Worm (Caenorhabditis elegans) whole organism, L4 larva: Measurements from ENCODE around the gene F22H10.11.

ENCODE experiments used
- D1046.2 ChIP-seq: fragments of 200-800 bp; sonication (Bioruptor generic); IDR thresholded peaks from 2 replicates; pipeline ENCODE4 v1.3.6; 2022; ENCODE audit warnings: missing genetic modification characterization, missing compliant biosample characterization
- F10B5.3 ChIP-seq: sonication (generic microtip); optimal IDR thresholded peaks from 2 replicates; lab custom pipeline; 2016; ENCODE audit warnings: mild to moderate bottlenecking, missing genetic modification characterization, missing compliant biosample characterization
- F37D6.2 ChIP-seq: sonication (generic microtip); optimal IDR thresholded peaks from 2 replicates; lab custom pipeline; 2016; ENCODE audit warnings: mild to moderate bottlenecking, missing genetic modification characterization, missing compliant biosample characterization
- F44E2.7 ChIP-seq: fragments of 200-800 bp; sonication (Bioruptor generic); IDR thresholded peaks from 2 replicates; pipeline ENCODE4 v2.1.2; 2022; ENCODE audit warnings: missing genetic modification characterization, missing compliant biosample characterization
- F49E8.2 ChIP-seq: sonication (generic microtip); optimal IDR thresholded peaks from 2 replicates; lab custom pipeline; 2016; ENCODE audit warnings: missing compliant biosample characterization, mild to moderate bottlenecking, missing genetic modification characterization, borderline replicate concordance
- T20F7.1 ChIP-seq: fragments of 200-800 bp; sonication (Bioruptor generic); optimal IDR thresholded peaks from 2 replicates; lab custom pipeline; 2018; ENCODE audit warnings: mild to moderate bottlenecking, missing genetic modification characterization, missing compliant biosample characterization
- Y105C5A.15 ChIP-seq: fragments of 200-800 bp; sonication (Bioruptor generic); IDR thresholded peaks from 2 replicates; pipeline ENCODE4 v1.3.6; 2022; ENCODE audit warnings: missing genetic modification characterization, missing compliant biosample characterization
- ZK337.2 ChIP-seq: fragments of 200-800 bp; sonication (Bioruptor generic); IDR thresholded peaks from 2 replicates; pipeline ENCODE4 v1.3.6; 2022; ENCODE audit warnings: missing genetic modification reagents, missing genetic modification characterization, missing compliant biosample characterization
- aly-2 ChIP-seq: sonication (generic microtip); optimal IDR thresholded peaks from 2 replicates; lab custom pipeline; 2018; ENCODE audit warnings: missing biosample characterization, missing genetic modification characterization
- ceh-20 ChIP-seq: fragments of 200-800 bp; sonication (Bioruptor generic); IDR thresholded peaks from 2 replicates; pipeline ENCODE4 v1.3.6; 2022; ENCODE audit warnings: missing genetic modification reagents, missing genetic modification characterization, missing compliant biosample characterization
- ceh-62 ChIP-seq: sonication (generic microtip); optimal IDR thresholded peaks from 2 replicates; lab custom pipeline; 2017; ENCODE audit warnings: missing biosample characterization, missing genetic modification characterization
- ctbp-1 ChIP-seq: fragments of 200-800 bp; sonication (Bioruptor generic); IDR thresholded peaks from 2 replicates; pipeline ENCODE4 v1.3.6; 2022; ENCODE audit warnings: missing genetic modification reagents, missing genetic modification characterization, missing compliant biosample characterization
- daf-16 ChIP-seq, 3 experiments: sonication (generic microtip); optimal IDR thresholded peaks; 2 replicates each; lab custom pipeline; 2016 to 2017; ENCODE audit warnings: missing genetic modification characterization in 3 of 3, missing genetic modification reagents in 3 of 3, mild to moderate bottlenecking in 2 of 3, missing compliant biosample characterization in 2 of 3, missing biosample characterization in 1 of 3, moderate library complexity in 1 of 3
- daf-8 ChIP-seq: fragments of 200-800 bp; sonication (Bioruptor generic); IDR thresholded peaks from 2 replicates; pipeline ENCODE4 v1.3.6; 2022; ENCODE audit warnings: missing genetic modification characterization, missing compliant biosample characterization
- dmd-6 ChIP-seq: fragments of 200-800 bp; sonication (Bioruptor generic); IDR thresholded peaks from 2 replicates; pipeline ENCODE4 v1.3.6; 2022; ENCODE audit warnings: missing genetic modification reagents, missing genetic modification characterization, missing compliant biosample characterization
- dmd-8 ChIP-seq: fragments of 200-800 bp; sonication (Bioruptor generic); IDR thresholded peaks from 2 replicates; pipeline ENCODE4 v1.3.6; 2022; ENCODE audit warnings: missing genetic modification characterization, missing compliant biosample characterization
- dpl-1 ChIP-seq: fragments of 150-350 bp; optimal IDR thresholded peaks from 2 replicates; lab custom pipeline; 2014; ENCODE audit warnings: missing biosample characterization, missing genetic modification reagents, missing genetic modification characterization
- duxl-1 ChIP-seq: sonication (generic microtip); optimal IDR thresholded peaks from 2 replicates; lab custom pipeline; 2016; ENCODE audit warnings: mild to moderate bottlenecking, missing genetic modification characterization, moderate library complexity, missing compliant biosample characterization; ENCODE audit not compliant: poor library complexity
- dve-1 ChIP-seq: sonication (generic microtip); optimal IDR thresholded peaks from 2 replicates; lab custom pipeline; 2017; ENCODE audit warnings: antibody characterized with exemption, mild to moderate bottlenecking, missing genetic modification characterization, missing compliant biosample characterization; ENCODE audit not compliant: insufficient read depth
- egl-43 ChIP-seq: fragments of 200-800 bp; sonication (Bioruptor generic); IDR thresholded peaks from 2 replicates; pipeline ENCODE4 v1.3.6; 2022; ENCODE audit warnings: missing genetic modification reagents, missing genetic modification characterization, missing compliant biosample characterization
- gei-8 ChIP-seq: fragments of 200-800 bp; sonication (Bioruptor generic); optimal IDR thresholded peaks from 2 replicates; lab custom pipeline; 2018; ENCODE audit warnings: mild to moderate bottlenecking, missing genetic modification characterization, missing compliant biosample characterization
- hif-1 ChIP-seq, 2 experiments: sonication (generic microtip); optimal IDR thresholded peaks; 2 replicates each; lab custom pipeline; 2016 to 2017; ENCODE audit warnings: missing compliant biosample characterization in 2 of 2, missing genetic modification characterization in 2 of 2, missing genetic modification reagents in 2 of 2, missing genotype in 2 of 2, mild to moderate bottlenecking in 1 of 2
- hlh-11 ChIP-seq: fragments of 200-800 bp; sonication (Bioruptor generic); optimal IDR thresholded peaks from 2 replicates; lab custom pipeline; 2018; ENCODE audit warnings: mild to moderate bottlenecking, missing genetic modification characterization, missing compliant biosample characterization
- hlh-30 ChIP-seq: sonication (generic microtip); optimal IDR thresholded peaks from 2 replicates; lab custom pipeline; 2017; ENCODE audit warnings: antibody characterized with exemption, mild to moderate bottlenecking, missing genetic modification characterization, missing compliant biosample characterization; ENCODE audit not compliant: insufficient read depth
- jun-1 ChIP-seq: fragments of 150-350 bp; optimal IDR thresholded peaks from 2 replicates; lab custom pipeline; 2014; ENCODE audit warnings: missing biosample characterization, missing genetic modification reagents, missing genetic modification characterization
- lin-1 ChIP-seq: fragments of 200-800 bp; sonication (Bioruptor generic); IDR thresholded peaks from 2 replicates; pipeline ENCODE4 v1.3.6; 2022; ENCODE audit warnings: missing genetic modification reagents, missing genetic modification characterization, missing compliant biosample characterization
- lin-15B ChIP-seq: fragments of 150-350 bp; sonication (generic microtip); optimal IDR thresholded peaks from 3 replicates; lab custom pipeline; 2014; ENCODE audit warnings: missing biosample characterization, missing genetic modification characterization
- lin-38 ChIP-seq: fragments of 200-800 bp; sonication (Bioruptor generic); IDR thresholded peaks from 2 replicates; pipeline ENCODE4 v1.3.6; 2022; ENCODE audit warnings: missing genetic modification reagents, missing genetic modification characterization, missing compliant biosample characterization
- mep-1 ChIP-seq: fragments of 150-350 bp; sonication (generic microtip); optimal IDR thresholded peaks from 3 replicates; lab custom pipeline; 2014; ENCODE audit warnings: missing biosample characterization, missing genetic modification characterization
- mxl-3 ChIP-seq: fragments of 200-800 bp; sonication (Bioruptor generic); optimal IDR thresholded peaks from 2 replicates; lab custom pipeline; 2018; ENCODE audit warnings: mild to moderate bottlenecking, missing genetic modification characterization, missing compliant biosample characterization
- nhr-237 ChIP-seq: sonication (generic microtip); optimal IDR thresholded peaks from 2 replicates; lab custom pipeline; 2017; ENCODE audit warnings: missing biosample characterization, missing genetic modification characterization
- nhr-28 ChIP-seq: fragments of 150-350 bp; optimal IDR thresholded peaks from 2 replicates; lab custom pipeline; 2014; ENCODE audit warnings: missing biosample characterization, missing genetic modification characterization
- nhr-42 ChIP-seq: fragments of 200-800 bp; sonication (Bioruptor generic); IDR thresholded peaks from 2 replicates; pipeline ENCODE4 v1.3.6; 2022; ENCODE audit warnings: missing genetic modification characterization, missing compliant biosample characterization
- nhr-48 ChIP-seq: sonication (generic microtip); optimal IDR thresholded peaks from 2 replicates; lab custom pipeline; 2016; ENCODE audit warnings: mild to moderate bottlenecking, missing genetic modification characterization, missing compliant biosample characterization
- nhr-76 ChIP-seq: fragments of 150-350 bp; optimal IDR thresholded peaks from 2 replicates; lab custom pipeline; 2014; ENCODE audit warnings: missing biosample characterization, missing genetic modification characterization
- nhr-77 ChIP-seq: fragments of 150-350 bp; optimal IDR thresholded peaks from 2 replicates; lab custom pipeline; 2014; ENCODE audit warnings: missing biosample characterization, missing genetic modification characterization
- pha-4 ChIP-seq, 2 experiments: fragments of 150-350 bp in 1 of 2; fragments of 200-800 bp in 1 of 2; sonication (Bioruptor generic) in 1 of 2; IDR thresholded peaks in 1 of 2; optimal IDR thresholded peaks in 1 of 2; 2 replicates each; pipeline versions ENCODE4 v1.3.6 to Lab custom; 2014 to 2022; ENCODE audit warnings: missing genetic modification characterization in 2 of 2, missing genetic modification reagents in 2 of 2, missing biosample characterization in 1 of 2, missing compliant biosample characterization in 1 of 2
- pqm-1 ChIP-seq: sonication (generic microtip); optimal IDR thresholded peaks from 2 replicates; lab custom pipeline; 2017; ENCODE audit warnings: missing biosample characterization, missing genetic modification characterization
- saeg-2 ChIP-seq: fragments of 200-800 bp; sonication (Bioruptor generic); IDR thresholded peaks from 2 replicates; pipeline ENCODE4 v1.3.6; 2022; ENCODE audit warnings: missing genetic modification reagents, missing genetic modification characterization, missing compliant biosample characterization
- sdz-12 ChIP-seq: fragments of 200-800 bp; sonication (Bioruptor generic); optimal IDR thresholded peaks from 2 replicates; lab custom pipeline; 2018; ENCODE audit warnings: mild to moderate bottlenecking, missing genetic modification characterization, missing compliant biosample characterization
- skn-1 ChIP-seq: fragments of 150-350 bp; optimal IDR thresholded peaks from 2 replicates; lab custom pipeline; 2014; ENCODE audit warnings: missing biosample characterization, missing genetic modification characterization
- snpc-1.2 ChIP-seq: fragments of 200-800 bp; sonication (Bioruptor generic); IDR thresholded peaks from 2 replicates; pipeline ENCODE4 v1.3.6; 2022; ENCODE audit warnings: missing genetic modification reagents, missing genetic modification characterization, missing compliant biosample characterization
- snpc-4 ChIP-seq: fragments of 150-350 bp; optimal IDR thresholded peaks from 2 replicates; lab custom pipeline; 2014; ENCODE audit warnings: missing biosample characterization, missing genetic modification characterization
- tra-1 ChIP-seq: fragments of 200-800 bp; sonication (Bioruptor generic); IDR thresholded peaks from 2 replicates; pipeline ENCODE4 v1.3.6; 2022; ENCODE audit warnings: missing genetic modification reagents, missing genetic modification characterization, missing compliant biosample characterization
- vab-7 ChIP-seq: fragments of 200-800 bp; sonication (Bioruptor generic); IDR thresholded peaks from 2 replicates; pipeline ENCODE4 v1.3.6; 2022; ENCODE audit warnings: missing genetic modification reagents, missing genetic modification characterization, missing compliant biosample characterization
- zag-1 ChIP-seq: fragments of 150-350 bp; optimal IDR thresholded peaks from 2 replicates; lab custom pipeline; 2014; ENCODE audit warnings: missing biosample characterization, missing genetic modification characterization
- zip-2 ChIP-seq: fragments of 150-350 bp; optimal IDR thresholded peaks from 2 replicates; lab custom pipeline; 2014; ENCODE audit warnings: missing biosample characterization, missing genetic modification characterization
- ztf-7 ChIP-seq: fragments of 150-350 bp; optimal IDR thresholded peaks from 2 replicates; lab custom pipeline; 2014; ENCODE audit warnings: missing biosample characterization, missing genetic modification characterization

F22H10.11 gene

DNA sequence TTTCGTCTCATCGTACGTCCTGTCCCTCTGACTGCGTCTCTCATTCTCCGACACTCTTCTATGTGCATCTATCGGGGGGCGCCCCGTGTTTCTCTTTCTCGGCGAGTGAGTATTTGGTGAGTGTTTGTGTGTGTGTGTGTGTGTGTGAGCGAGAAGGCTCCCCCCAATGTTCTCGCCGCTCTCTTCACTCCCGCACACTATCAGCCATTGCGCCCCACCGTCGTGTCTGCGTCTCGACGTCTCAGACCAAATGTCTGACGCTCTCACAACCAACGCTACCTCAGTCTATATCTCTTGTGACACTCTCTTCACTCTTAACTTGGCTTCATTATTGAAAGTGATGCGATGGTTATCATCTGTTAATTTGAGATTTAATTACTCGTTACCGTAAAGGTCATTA lies 39.0 kb upstream of the F22H10.11 start (continued):
- TF ChIP-seq nhr-28 (tag; lab: Kevin White, UChicago) (peak; percentile 91), F49E8.2 (tag; lab: Kevin White, UChicago) (no peak), zag-1 (tag; lab: Kevin White, UChicago) (peak; percentile 31), daf-8 (GFP tag; lab: Robert Waterston, UW) (no peak), saeg-2 (GFP tag; lab: Robert Waterston, UW) (peak; percentile 80; the same call in 1 of the 2 replicates), duxl-1 (tag; lab: Kevin White, UChicago) (no peak), dpl-1 (peak; percentile 55), F10B5.3 (tag; lab: Kevin White, UChicago) (no peak), lin-15B (tag; lab: Kevin White, UChicago) (no peak), snpc-4 (tag; lab: Kevin White, UChicago) (no peak), aly-2 (no peak), Y105C5A.15 (GFP tag; lab: Robert Waterston, UW) (no peak), nhr-42 (GFP tag; lab: Robert Waterston, UW) (peak; percentile 45; the same call in 1 of the 2 replicates), jun-1 (tag; lab: Kevin White, UChicago) (peak; percentile 87), F44E2.7 (GFP tag; lab: Robert Waterston, UW) (no peak), D1046.2 (0 out of 2 replicates have a peak, but pooled peaks have one; percentile 37), vab-7 (GFP tag; lab: Robert Waterston, UW) (peak; percentile 73; the same call in 1 of the 2 replicates), dmd-6 (peak; percentile 98), lin-38 (GFP tag; lab: Robert Waterston, UW) (peak; percentile 59), hlh-11 (tag; lab: Kevin White, UChicago) (peak; percentile 99), sdz-12 (GFP tag; lab: Kevin White, UChicago) (no peak), snpc-1.2 (peak; percentile 67), ceh-62 (tag; lab: Kevin White, UChicago) (no peak), skn-1 (no peak), F37D6.2 (tag; lab: Kevin White, UChicago) (peak; percentile 66), ctbp-1 (GFP tag; lab: Robert Waterston, UW) (peak; percentile 93)

DNA sequence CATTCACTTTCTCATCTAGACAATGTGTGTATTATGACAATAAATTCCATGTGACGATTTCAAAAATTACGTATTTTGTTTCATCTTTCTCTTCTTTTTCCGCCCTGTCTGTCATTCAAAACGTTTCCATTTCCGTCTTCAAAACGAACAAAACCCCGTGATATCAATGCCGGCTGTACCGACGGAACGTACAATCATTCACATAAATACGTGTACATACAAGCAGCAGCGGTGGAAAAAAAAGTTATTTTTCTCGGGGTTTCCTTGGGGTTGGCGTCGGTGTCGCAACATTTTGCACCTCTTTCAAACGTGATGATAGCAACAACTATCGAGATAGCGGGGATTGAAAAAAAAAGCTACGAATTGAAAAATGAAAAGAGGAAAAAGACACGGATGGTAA lies 37.1 kb upstream of the F22H10.11 start:
- TF ChIP-seq hlh-30 (tag; lab: Kevin White, UChicago) (peak; percentile 87), daf-16 (GFP tag; optimal IDR thresholded peaks at IDR 0.05; lab: Kevin White, UChicago) (no peak), daf-16 (tag; optimal IDR thresholded peaks at IDR 0.05; lab: Kevin White, UChicago) (peak; percentile 71), zag-1 (tag; lab: Kevin White, UChicago) (no peak), egl-43 (GFP tag; lab: Robert Waterston, UW) (no peak), nhr-77 (tag; lab: Kevin White, UChicago) (peak; percentile 25), hif-1 (tag; optimal IDR thresholded peaks at IDR 0.05; lab: Kevin White, UChicago) (peak in 1 of 2 experiments; percentile 23), pha-4 (GFP tag; IDR thresholded peaks at IDR 0.05; lab: Robert Waterston, UW) (no peak), pha-4 (tag; optimal IDR thresholded peaks at IDR 0.05; lab: Kevin White, UChicago) (no peak), pqm-1 (tag; lab: Kevin White, UChicago) (no peak), dmd-6 (peak; percentile 97), gei-8 (GFP tag; lab: Kevin White, UChicago) (peak; percentile 52), ZK337.2 (no peak), hlh-11 (tag; lab: Kevin White, UChicago) (peak; percentile 85), zip-2 (tag; lab: Kevin White, UChicago) (no peak), nhr-48 (peak; percentile 79), ceh-20 (GFP tag; lab: Robert Waterston, UW) (peak; percentile 61), daf-8 (GFP tag; lab: Robert Waterston, UW) (no peak), ztf-7 (tag; lab: Kevin White, UChicago) (no peak), T20F7.1 (GFP tag; lab: Kevin White, UChicago) (peak; percentile 58), nhr-76 (tag; lab: Kevin White, UChicago) (peak; percentile 49), nhr-237 (tag; lab: Kevin White, UChicago) (no peak), tra-1 (GFP tag; lab: Robert Waterston, UW) (peak; percentile 53), snpc-1.2 (no peak), mxl-3 (GFP tag; lab: Kevin White, UChicago) (peak; percentile 70), dve-1 (peak; percentile 88), nhr-28 (tag; lab: Kevin White, UChicago) (peak; percentile 71), vab-7 (GFP tag; lab: Robert Waterston, UW) (no peak), mep-1 (tag; lab: Kevin White, UChicago) (no peak), lin-1 (GFP tag; lab: Robert Waterston, UW) (peak; percentile 72), skn-1 (no peak), dmd-8 (GFP tag; lab: Robert Waterston, UW) (no peak)
